Fruit fly (Drosophila melanogaster) Kc167 (cell line): Measurements from ENCODE around the gene CG17298.

ENCODE experiments used
- Sin3A ChIP-seq: fragments of >200 bp; optimal IDR thresholded peaks from 2 replicates; lab custom pipeline; 2018; ENCODE audit warnings: missing external identifiers
- h ChIP-seq: fragments of >200 bp; optimal IDR thresholded peaks from 3 replicates; lab custom pipeline; 2018; ENCODE audit warnings: missing external identifiers
- ttk ChIP-seq: sonication (Bioruptor generic); optimal IDR thresholded peaks from 2 replicates; lab custom pipeline; 2017; ENCODE audit warnings: missing external identifiers

DNA sequence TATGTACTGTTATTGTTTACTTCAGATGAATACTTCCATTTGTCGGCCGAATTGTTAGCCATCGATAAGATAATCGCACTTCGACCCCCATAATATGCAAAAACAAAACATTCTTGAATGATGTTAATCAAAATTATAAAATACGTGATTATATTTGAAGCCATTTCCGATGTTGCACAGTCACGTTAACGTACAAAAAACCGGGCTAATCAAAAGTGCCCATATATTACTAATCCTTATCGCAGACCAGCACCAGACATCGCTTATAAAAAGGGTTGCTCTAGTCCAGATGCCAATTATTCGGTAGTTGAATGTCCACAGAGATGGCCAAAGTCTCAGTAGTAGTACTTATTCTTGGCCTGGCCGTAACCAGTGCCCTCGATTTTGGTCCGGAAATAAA is 40.7 kb upstream of the CG17298 start, which contains the start of gene CG5892:
- TF ChIP-seq ttk (lab: Kevin White, UChicago) (no peak), Sin3A (lab: Kevin White, UChicago) (no peak), h (lab: Kevin White, UChicago) (no peak)
